Worm (Caenorhabditis elegans): ENCODE results near the gene E01B7.2.
A peak's percentile ranks its signal among the peaks of the same experiment; 100 is the strongest.
"Not testable (repeated sequence)": the region's sequence is repeated elsewhere in the genome, so short reads cannot be mapped to it uniquely, and the experiment has no call there.

E01B7.2 gene

ce11 chrV:17921423-17921822 lies at the start of gene E01B7.2:
E01B7.2 (plus strand) TSS chrV:17921772.
- TF ChIP-seq W03F9.2 (tag; optimal IDR thresholded peaks at IDR 0.05) = peak; percentile 26
- no peak for TF ChIP-seq dao-5 (tag; optimal IDR thresholded peaks at IDR 0.05)
- TF ChIP-seq him-1 (tag; optimal IDR thresholded peaks at IDR 0.05) = no peak

ce11 chrV:17888939-17889338 lies 32.6 kb upstream of the E01B7.2 start, which contains the start of gene C06H5.6:
C06H5.6 (minus strand) TSS chrV:17888984.
- TF ChIP-seq W03F9.2 (tag; optimal IDR thresholded peaks at IDR 0.05) (no peak), dao-5 (tag; optimal IDR thresholded peaks at IDR 0.05) (no peak), him-1 (tag; optimal IDR thresholded peaks at IDR 0.05) (no peak)

- no peak for TF ChIP-seq W03F9.2 (tag; optimal IDR thresholded peaks at IDR 0.05)
- no peak for TF ChIP-seq dao-5 (tag; optimal IDR thresholded peaks at IDR 0.05)
- no peak for TF ChIP-seq him-1 (tag; optimal IDR thresholded peaks at IDR 0.05)
Measured at ce11 chrV:17891317-17891716, 30.3 kb upstream of the E01B7.2 start.

ce11 chrV:17893959-17894358 lies 27.6 kb upstream of the E01B7.2 start, which contains the start of gene C06H5.11:
C06H5.11 (minus strand) TSS chrV:17894059.
- not testable (repeated sequence) for TF ChIP-seq dao-5, him-1, W03F9.2 (tag; optimal IDR thresholded peaks at IDR 0.05)

ce11 chrV:17894485-17894884 lies 27.1 kb upstream of the E01B7.2 start, which contains the start of gene C06H5.12:
C06H5.12 (plus strand) TSS chrV:17894785.
- TF ChIP-seq him-1, dao-5, W03F9.2 (tag; optimal IDR thresholded peaks at IDR 0.05): not testable (repeated sequence)

ce11 chrV:17896736-17897353 lies 24.7 kb upstream of the E01B7.2 start, which contains the start of gene fbxa-156:
fbxa-156 (minus strand) TSS chrV:17896786.
- TF ChIP-seq W03F9.2 (tag; optimal IDR thresholded peaks at IDR 0.05) (no peak), him-1 (tag; optimal IDR thresholded peaks at IDR 0.05) (no peak), dao-5 (tag; optimal IDR thresholded peaks at IDR 0.05) (no peak)

ce11 chrV:17897646-17898045 lies 23.9 kb upstream of the E01B7.2 start, which contains the start of gene C06H5.13:
C06H5.13 (minus strand) TSS chrV:17897746.
- not testable (repeated sequence) for TF ChIP-seq him-1, dao-5, W03F9.2 (tag; optimal IDR thresholded peaks at IDR 0.05)

ce11 chrV:17899503-17899902 lies 22.1 kb upstream of the E01B7.2 start, which contains the start of gene fbxa-157:
fbxa-157 (plus strand) TSS chrV:17899803.
- no peak for TF ChIP-seq him-1 (tag; optimal IDR thresholded peaks at IDR 0.05)
- no peak for TF ChIP-seq dao-5 (tag; optimal IDR thresholded peaks at IDR 0.05)

ce11 chrV:17903829-17904228 lies 17.7 kb upstream of the E01B7.2 start, which contains the start of gene C06H5.14:
C06H5.14 (plus strand) TSS chrV:17904129.
- TF ChIP-seq him-1, dao-5, W03F9.2 (tag; optimal IDR thresholded peaks at IDR 0.05): not testable (repeated sequence)

- TF ChIP-seq him-1 (tag; optimal IDR thresholded peaks at IDR 0.05) (no peak), dao-5 (tag; optimal IDR thresholded peaks at IDR 0.05) (no peak), W03F9.2 (tag; optimal IDR thresholded peaks at IDR 0.05) (no peak)
Measured at ce11 chrV:17905765-17906164, 15.8 kb upstream of the E01B7.2 start.

- TF ChIP-seq dao-5 (tag; optimal IDR thresholded peaks at IDR 0.05) (no peak), W03F9.2 (tag; optimal IDR thresholded peaks at IDR 0.05) (no peak), him-1 (tag; optimal IDR thresholded peaks at IDR 0.05) (no peak)
Measured at ce11 chrV:17910019-17910418, 11.6 kb upstream of the E01B7.2 start, which contains the start of gene dcar-1. dcar-1 (plus strand) TSS chrV:17910319.

ce11 chrV:17918726-17919125 lies 2.8 kb upstream of the E01B7.2 start, which contains the start of gene C06H5.8:
C06H5.8 (plus strand) TSS chrV:17919026.
- TF ChIP-seq him-1 (tag; optimal IDR thresholded peaks at IDR 0.05) = no peak
- no peak for TF ChIP-seq dao-5 (tag; optimal IDR thresholded peaks at IDR 0.05)
- no peak for TF ChIP-seq W03F9.2 (tag; optimal IDR thresholded peaks at IDR 0.05)

ce11 chrV:17924095-17925000 lies 2.8 kb downstream of the E01B7.2 start, which contains the start of gene usp-50:
usp-50 (plus strand) TSS chrV:17924916.
- not testable (repeated sequence) for TF ChIP-seq him-1, dao-5, W03F9.2 (tag; optimal IDR thresholded peaks at IDR 0.05)

Data from whole organism, L4/young adult.